Worm (Caenorhabditis elegans) whole organism, L2 larva: Measurements from ENCODE around the gene arr-1.

Experiments
- C34F6.9 ChIP-seq: fragments of 150-350 bp; optimal IDR thresholded peaks from 2 replicates; lab custom pipeline; 2014; ENCODE audit warnings: missing biosample characterization, missing genetic modification characterization
- F13H6.1 ChIP-seq: sonication (generic microtip); optimal IDR thresholded peaks from 2 replicates; lab custom pipeline; 2016; ENCODE audit warnings: missing genetic modification characterization, missing compliant biosample characterization
- R02D3.7 ChIP-seq: fragments of 150-350 bp; optimal IDR thresholded peaks from 2 replicates; lab custom pipeline; 2014; ENCODE audit warnings: missing biosample characterization, missing genetic modification characterization
- Y55F3AM.14 ChIP-seq: fragments of 200-800 bp; sonication (Bioruptor generic); optimal IDR thresholded peaks from 2 replicates; lab custom pipeline; 2018; ENCODE audit warnings: mild to moderate bottlenecking, missing genetic modification characterization, missing compliant biosample characterization
- ZK546.5 ChIP-seq: sonication (generic microtip); optimal IDR thresholded peaks from 2 replicates; lab custom pipeline; 2017; ENCODE audit warnings: missing biosample characterization, missing genetic modification characterization
- alr-1 ChIP-seq: fragments of 150-350 bp; optimal IDR thresholded peaks from 2 replicates; lab custom pipeline; 2014; ENCODE audit warnings: missing biosample characterization, missing genetic modification characterization
- aly-2 ChIP-seq: fragments of 150-350 bp; optimal IDR thresholded peaks from 2 replicates; lab custom pipeline; 2014; ENCODE audit warnings: missing biosample characterization, missing genetic modification characterization
- ama-1 ChIP-seq: fragments of 150-350 bp; optimal IDR thresholded peaks from 2 replicates; lab custom pipeline; 2018; ENCODE audit warnings: inconsistent platforms
- blmp-1 ChIP-seq: sonication (generic microtip); optimal IDR thresholded peaks from 2 replicates; lab custom pipeline; 2017; ENCODE audit warnings: missing genetic modification characterization, mild to moderate bottlenecking, missing compliant biosample characterization, antibody characterized with exemption, moderate library complexity; ENCODE audit not compliant: insufficient read depth
- ceh-16 ChIP-seq: fragments of 150-350 bp; optimal IDR thresholded peaks from 2 replicates; lab custom pipeline; 2014; ENCODE audit warnings: missing biosample characterization, missing genetic modification characterization
- ceh-82 ChIP-seq: fragments of 150-350 bp; optimal IDR thresholded peaks from 2 replicates; lab custom pipeline; 2014; ENCODE audit warnings: missing biosample characterization, missing genetic modification characterization
- crh-2 ChIP-seq: sonication (generic microtip); optimal IDR thresholded peaks from 2 replicates; lab custom pipeline; 2017; ENCODE audit warnings: missing biosample characterization, missing genetic modification characterization
- dmd-4 ChIP-seq: sonication (generic microtip); optimal IDR thresholded peaks from 2 replicates; lab custom pipeline; 2017; ENCODE audit warnings: missing biosample characterization, missing genetic modification characterization
- egl-27 ChIP-seq: sonication (generic microtip); optimal IDR thresholded peaks from 3 replicates; lab custom pipeline; 2017; ENCODE audit warnings: missing biosample characterization, missing genetic modification reagents, missing genetic modification characterization
- elt-3 ChIP-seq: sonication (generic microtip); optimal IDR thresholded peaks from 2 replicates; lab custom pipeline; 2017; ENCODE audit warnings: missing biosample characterization, missing genetic modification characterization
- fos-1 ChIP-seq: fragments of 150-350 bp; optimal IDR thresholded peaks from 2 replicates; lab custom pipeline; 2014; ENCODE audit warnings: missing biosample characterization, missing genetic modification characterization
- gmeb-1 ChIP-seq: fragments of 150-350 bp; optimal IDR thresholded peaks from 2 replicates; lab custom pipeline; 2014; ENCODE audit warnings: missing biosample characterization, missing genetic modification characterization
- lin-11 ChIP-seq: fragments of 150-350 bp; sonication (generic microtip); optimal IDR thresholded peaks from 2 replicates; lab custom pipeline; 2014; ENCODE audit warnings: missing biosample characterization, missing genetic modification characterization, inconsistent platforms, mixed read lengths
- lin-13 ChIP-seq: fragments of 150-350 bp; optimal IDR thresholded peaks from 2 replicates; lab custom pipeline; 2014; ENCODE audit warnings: missing biosample characterization, missing genetic modification reagents, missing genetic modification characterization
- lin-39 ChIP-seq: fragments of 150-350 bp; optimal IDR thresholded peaks from 2 replicates; lab custom pipeline; 2014; ENCODE audit warnings: missing biosample characterization, missing genetic modification reagents, missing genetic modification characterization
- lsy-2 ChIP-seq, 2 experiments: fragments of 150-350 bp in 1 of 2; sonication (generic microtip) in 1 of 2; optimal IDR thresholded peaks; 2 replicates each; lab custom pipeline; 2014 to 2017; ENCODE audit warnings: missing biosample characterization in 2 of 2, missing genetic modification characterization in 2 of 2
- mab-5 ChIP-seq: fragments of 150-350 bp; optimal IDR thresholded peaks from 2 replicates; lab custom pipeline; 2014; ENCODE audit warnings: missing biosample characterization, missing genetic modification characterization
- mbf-1 ChIP-seq: sonication (generic microtip); optimal IDR thresholded peaks from 2 replicates; lab custom pipeline; 2017; ENCODE audit warnings: missing biosample characterization, missing genetic modification characterization
- mdl-1 ChIP-seq, 2 experiments: fragments of 150-350 bp in 1 of 2; sonication (generic microtip) in 1 of 2; optimal IDR thresholded peaks; 2 replicates each; lab custom pipeline; 2017; ENCODE audit warnings: missing biosample characterization in 2 of 2, missing genetic modification characterization in 2 of 2
- nhr-10 ChIP-seq: sonication (generic microtip); optimal IDR thresholded peaks from 2 replicates; lab custom pipeline; 2017; ENCODE audit warnings: missing biosample characterization, missing genetic modification characterization
- nhr-11 ChIP-seq: fragments of 150-350 bp; optimal IDR thresholded peaks from 2 replicates; lab custom pipeline; 2014; ENCODE audit warnings: missing biosample characterization, missing genetic modification characterization
- nhr-12 ChIP-seq: fragments of 150-350 bp; optimal IDR thresholded peaks from 2 replicates; lab custom pipeline; 2014; ENCODE audit warnings: missing biosample characterization, missing genetic modification characterization
- nhr-129 ChIP-seq: fragments of 150-350 bp; optimal IDR thresholded peaks from 2 replicates; lab custom pipeline; 2014; ENCODE audit warnings: missing biosample characterization, missing genetic modification characterization
- nhr-21 ChIP-seq: fragments of 150-350 bp; optimal IDR thresholded peaks from 2 replicates; lab custom pipeline; 2014; ENCODE audit warnings: missing biosample characterization, missing genetic modification characterization
- nhr-23 ChIP-seq: fragments of 150-350 bp; optimal IDR thresholded peaks from 2 replicates; lab custom pipeline; 2014; ENCODE audit warnings: missing biosample characterization, missing genetic modification reagents, missing genetic modification characterization
- nhr-237 ChIP-seq: fragments of 150-350 bp; optimal IDR thresholded peaks from 2 replicates; lab custom pipeline; 2014; ENCODE audit warnings: missing biosample characterization, missing genetic modification characterization
- nhr-25 ChIP-seq: fragments of 150-350 bp; sonication (generic microtip); optimal IDR thresholded peaks from 3 replicates; lab custom pipeline; 2014; ENCODE audit warnings: missing biosample characterization, missing genetic modification characterization
- nhr-6 ChIP-seq: fragments of 150-350 bp; optimal IDR thresholded peaks from 2 replicates; lab custom pipeline; 2014; ENCODE audit warnings: missing biosample characterization, missing genetic modification characterization
- peb-1 ChIP-seq: fragments of 150-350 bp; optimal IDR thresholded peaks from 2 replicates; lab custom pipeline; 2014; ENCODE audit warnings: missing biosample characterization, missing genetic modification characterization
- sem-4 ChIP-seq: fragments of 150-350 bp; optimal IDR thresholded peaks from 2 replicates; lab custom pipeline; 2014; ENCODE audit warnings: missing biosample characterization, missing genetic modification reagents, missing genetic modification characterization
- skn-1 ChIP-seq: sonication (generic microtip); optimal IDR thresholded peaks from 2 replicates; lab custom pipeline; 2017; ENCODE audit warnings: missing biosample characterization, missing genetic modification characterization
- sma-3 ChIP-seq: sonication (generic microtip); optimal IDR thresholded peaks from 2 replicates; lab custom pipeline; 2016; ENCODE audit warnings: missing genetic modification reagents, missing genetic modification characterization, missing compliant biosample characterization
- sma-9 ChIP-seq, 2 experiments: fragments of 150-350 bp in 1 of 2; sonication (generic microtip) in 1 of 2; optimal IDR thresholded peaks; 2 replicates each; lab custom pipeline; 2014 to 2016; ENCODE audit warnings: missing genetic modification characterization in 2 of 2, mild to moderate bottlenecking in 1 of 2, missing biosample characterization in 1 of 2, missing compliant biosample characterization in 1 of 2, missing genetic modification reagents in 1 of 2, moderate library complexity in 1 of 2
- snpc-4 ChIP-seq: fragments of 150-350 bp; optimal IDR thresholded peaks from 2 replicates; lab custom pipeline; 2014; ENCODE audit warnings: missing biosample characterization, missing genetic modification characterization
- unc-39 ChIP-seq: fragments of 150-350 bp; optimal IDR thresholded peaks from 2 replicates; lab custom pipeline; 2014; ENCODE audit warnings: missing biosample characterization, missing genetic modification characterization
- unc-55 ChIP-seq: fragments of 150-350 bp; sonication (generic microtip); optimal IDR thresholded peaks from 3 replicates; lab custom pipeline; 2014; ENCODE audit warnings: missing biosample characterization, missing genetic modification reagents, missing genetic modification characterization
- unc-62 ChIP-seq: fragments of 150-350 bp; optimal IDR thresholded peaks from 2 replicates; lab custom pipeline; 2014; ENCODE audit warnings: missing biosample characterization, missing genetic modification reagents, missing genetic modification characterization
- zag-1 ChIP-seq: fragments of 150-350 bp; optimal IDR thresholded peaks from 2 replicates; lab custom pipeline; 2014; ENCODE audit warnings: missing biosample characterization, missing genetic modification characterization
- ztf-1 ChIP-seq: fragments of 200-800 bp; sonication (Bioruptor generic); conservative IDR thresholded peaks from 2 replicates; pipeline ENCODE4 v1.3.6; 2022; ENCODE audit warnings: missing genetic modification characterization, missing compliant biosample characterization
- ztf-11 ChIP-seq: sonication (generic microtip); optimal IDR thresholded peaks from 2 replicates; lab custom pipeline; 2017; ENCODE audit warnings: missing biosample characterization, missing genetic modification characterization
- ztf-4 ChIP-seq: fragments of 150-350 bp; optimal IDR thresholded peaks from 2 replicates; lab custom pipeline; 2014; ENCODE audit warnings: missing biosample characterization, missing genetic modification characterization

arr-1 gene

DNA sequence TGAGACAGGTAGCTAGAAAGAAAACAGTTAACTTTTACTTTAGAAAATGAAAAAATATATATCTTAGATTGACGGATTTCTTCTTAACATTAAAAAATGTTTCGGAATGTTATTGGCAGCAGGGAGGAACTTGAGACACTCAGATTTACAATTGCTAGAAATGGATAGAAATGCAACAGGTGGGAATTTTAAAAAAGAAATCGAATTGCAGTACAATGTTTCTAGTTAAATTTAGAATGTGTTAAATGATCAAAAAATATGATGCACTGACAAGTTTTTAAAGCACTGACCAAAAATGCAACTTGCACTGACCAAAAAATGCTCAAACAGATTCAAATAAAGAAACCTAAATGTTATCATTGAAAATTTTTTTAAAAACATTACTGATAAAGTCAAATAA lies 24.5 kb upstream of the arr-1 start:
- TF ChIP-seq nhr-11 (tag; lab: Kevin White, UChicago): no peak
- TF ChIP-seq unc-62 (GFP tag; lab: Kevin White, UChicago): no peak
- no peak for TF ChIP-seq ztf-4 (tag; lab: Kevin White, UChicago)
- TF ChIP-seq nhr-12 (tag; lab: Kevin White, UChicago): no peak
- no peak for TF ChIP-seq skn-1 (tag; lab: Kevin White, UChicago)
- no peak for TF ChIP-seq nhr-23
- no peak for TF ChIP-seq lsy-2 (tag; optimal IDR thresholded peaks at IDR 0.05; lab: Kevin White, UChicago)
- no peak for TF ChIP-seq lin-39
- no peak for TF ChIP-seq nhr-10 (tag; lab: Kevin White, UChicago)
- no peak for TF ChIP-seq sma-3
- TF ChIP-seq Y55F3AM.14 (GFP tag; lab: Kevin White, UChicago): no peak
- no peak for TF ChIP-seq peb-1 (tag; lab: Kevin White, UChicago)
- TF ChIP-seq blmp-1 (tag; lab: Kevin White, UChicago): no peak
- no peak for TF ChIP-seq sem-4 (tag; lab: Kevin White, UChicago)
- TF ChIP-seq ztf-1 (GFP tag; lab: Robert Waterston, UW): no peak
- no peak for TF ChIP-seq ZK546.5 (tag; lab: Kevin White, UChicago)
- no peak for TF ChIP-seq nhr-129
- TF ChIP-seq ceh-82: no peak
- TF ChIP-seq R02D3.7 (tag; lab: Kevin White, UChicago): no peak
- TF ChIP-seq ceh-16 (tag; lab: Kevin White, UChicago): no peak

DNA sequence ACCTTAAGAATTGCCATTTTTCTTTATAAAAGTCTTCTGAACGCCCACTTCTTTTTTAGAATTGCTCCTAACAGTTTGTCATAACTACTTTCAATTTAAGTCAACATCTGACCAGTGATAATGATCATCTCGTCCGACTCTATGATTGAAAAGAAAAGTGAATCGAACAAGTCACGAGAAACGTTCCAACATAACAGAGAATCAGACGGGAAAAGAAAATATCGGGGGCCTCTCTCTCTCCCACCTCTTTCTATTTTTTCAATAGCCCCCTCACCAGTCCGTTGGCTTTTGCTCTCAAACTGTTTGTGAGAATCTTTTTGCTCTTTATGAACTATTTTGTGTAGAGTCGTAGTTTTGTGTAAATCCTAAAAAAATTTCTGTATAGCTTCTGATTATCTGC lies 22.9 kb upstream of the arr-1 start:
- TF ChIP-seq nhr-129 (peak; percentile 7), egl-27 (tag; lab: Kevin White, UChicago) (no peak), sem-4 (tag; lab: Kevin White, UChicago) (no peak), Y55F3AM.14 (GFP tag; lab: Kevin White, UChicago) (no peak), sma-9 (GFP tag; optimal IDR thresholded peaks at IDR 0.05; lab: Kevin White, UChicago) (peak; percentile 8), sma-9 (tag; optimal IDR thresholded peaks at IDR 0.05; lab: Kevin White, UChicago) (no peak), blmp-1 (tag; lab: Kevin White, UChicago) (peak; percentile 51)

DNA sequence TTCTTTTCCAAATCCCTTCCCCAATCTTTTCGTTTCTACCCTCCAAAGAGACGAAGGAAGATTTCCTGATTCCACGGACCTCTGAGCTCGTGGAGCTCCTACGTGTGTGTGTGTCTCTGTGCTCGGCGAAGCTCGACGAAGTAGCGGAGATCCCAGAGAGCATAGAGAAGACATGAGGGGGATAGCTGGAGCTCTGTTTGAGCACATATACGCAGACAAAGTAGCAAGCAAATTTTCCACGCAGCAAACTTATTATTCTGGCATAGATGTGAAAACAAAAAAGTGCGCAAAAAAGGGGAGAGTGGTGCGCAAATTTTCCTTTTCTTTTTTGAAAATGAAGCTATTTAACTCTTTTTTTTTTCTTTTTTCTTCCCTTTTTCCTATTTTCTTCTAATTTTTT lies 17.7 kb upstream of the arr-1 start:
- TF ChIP-seq lin-39 (no peak), ztf-11 (tag; lab: Kevin White, UChicago) (no peak), elt-3 (no peak), nhr-237 (tag; lab: Kevin White, UChicago) (no peak), R02D3.7 (tag; lab: Kevin White, UChicago) (no peak), nhr-6 (tag; lab: Kevin White, UChicago) (no peak), ztf-4 (tag; lab: Kevin White, UChicago) (no peak), egl-27 (tag; lab: Kevin White, UChicago) (no peak), nhr-25 (tag; lab: Kevin White, UChicago) (no peak), unc-62 (GFP tag; lab: Kevin White, UChicago) (no peak), ceh-82 (no peak), blmp-1 (tag; lab: Kevin White, UChicago) (no peak), dmd-4 (tag; lab: Kevin White, UChicago) (no peak), aly-2 (tag; lab: Kevin White, UChicago) (no peak), mdl-1 (tag; optimal IDR thresholded peaks at IDR 0.05; lab: Kevin White, UChicago) (peak in 1 of 2 experiments; percentile 57), skn-1 (tag; lab: Kevin White, UChicago) (no peak), C34F6.9 (peak; percentile 43), nhr-12 (tag; lab: Kevin White, UChicago) (no peak), unc-39 (tag; lab: Kevin White, UChicago) (no peak), F13H6.1 (no peak), alr-1 (tag; lab: Kevin White, UChicago) (no peak), ZK546.5 (tag; lab: Kevin White, UChicago) (no peak), crh-2 (peak; percentile 51), gmeb-1 (tag; lab: Kevin White, UChicago) (no peak), nhr-21 (tag; lab: Kevin White, UChicago) (no peak), lsy-2 (tag; optimal IDR thresholded peaks at IDR 0.05; lab: Kevin White, UChicago) (peak in 1 of 2 experiments; percentile 40), sem-4 (tag; lab: Kevin White, UChicago) (no peak), Y55F3AM.14 (GFP tag; lab: Kevin White, UChicago) (no peak), sma-9 (GFP tag; optimal IDR thresholded peaks at IDR 0.05; lab: Kevin White, UChicago) (no peak), sma-9 (tag; optimal IDR thresholded peaks at IDR 0.05; lab: Kevin White, UChicago) (no peak), lin-13 (GFP tag; lab: Kevin White, UChicago) (no peak), nhr-129 (peak; percentile 54), ceh-16 (tag; lab: Kevin White, UChicago) (no peak), nhr-10 (tag; lab: Kevin White, UChicago) (no peak), lin-11 (tag; lab: Kevin White, UChicago) (no peak), sma-3 (no peak), nhr-23 (no peak), peb-1 (tag; lab: Kevin White, UChicago) (no peak), snpc-4 (tag; lab: Kevin White, UChicago) (no peak), unc-55 (GFP tag; lab: Kevin White, UChicago) (peak; percentile 72), mbf-1 (no peak), ama-1 (lab: Kevin White, UChicago) (no peak), mab-5 (tag; lab: Kevin White, UChicago) (no peak), zag-1 (tag; lab: Kevin White, UChicago) (peak; percentile 52), fos-1 (tag; lab: Kevin White, UChicago) (no peak), ztf-1 (GFP tag; lab: Robert Waterston, UW) (no peak), nhr-11 (tag; lab: Kevin White, UChicago) (no peak)
